Fruit fly (Drosophila melanogaster) whole organism, prepupa: ENCODE results near the gene CG5846.

Source experiments
- CG15336 ChIP-seq: fragments of 200-800 bp; sonication (Bioruptor generic); IDR thresholded peaks from 2 replicates; pipeline ENCODE4 v1.3.6; 2022; ENCODE audit warnings: missing biosample characterization, missing genetic modification characterization
- CG16779 ChIP-seq: fragments of 200-800 bp; sonication (Bioruptor generic); optimal IDR thresholded peaks from 3 replicates; lab custom pipeline; 2017; ENCODE audit warnings: missing biosample characterization, mild to moderate bottlenecking, missing genetic modification characterization
- CG3032 ChIP-seq: fragments of 200-800 bp; optimal IDR thresholded peaks from 2 replicates; lab custom pipeline; 2019; ENCODE audit warnings: missing biosample characterization, mild to moderate bottlenecking, missing genetic modification characterization, moderate library complexity
- CG3919 ChIP-seq: fragments of 200-800 bp; sonication (Bioruptor generic); optimal IDR thresholded peaks from 3 replicates; lab custom pipeline; 2016; ENCODE audit warnings: missing biosample characterization, missing genetic modification characterization
- CG7368 ChIP-seq: fragments of 200-800 bp; sonication (Bioruptor generic); optimal IDR thresholded peaks from 3 replicates; lab custom pipeline; 2016; ENCODE audit warnings: missing biosample characterization, missing genetic modification characterization
- CG8119 ChIP-seq: fragments of 200-800 bp; sonication (Bioruptor generic); IDR thresholded peaks from 3 replicates; pipeline ENCODE4 v1.3.6; 2022; ENCODE audit warnings: missing biosample characterization, missing genetic modification characterization
- Gug ChIP-seq: fragments of 200-800 bp; sonication (Bioruptor generic); IDR thresholded peaks from 2 replicates; pipeline ENCODE4 v1.3.6; 2022; ENCODE audit warnings: missing biosample characterization, missing genetic modification characterization
- Hr39 ChIP-seq: fragments of 200-800 bp; sonication (Bioruptor generic); optimal IDR thresholded peaks from 2 replicates; lab custom pipeline; 2016; ENCODE audit warnings: missing biosample characterization, missing genetic modification characterization
- Met ChIP-seq: fragments of 200-800 bp; sonication (Bioruptor generic); optimal IDR thresholded peaks from 3 replicates; lab custom pipeline; 2016; ENCODE audit warnings: missing biosample characterization, missing genetic modification characterization
- dsx ChIP-seq: fragments of 200-800 bp; optimal IDR thresholded peaks from 3 replicates; lab custom pipeline; 2019; ENCODE audit warnings: missing biosample characterization, mild to moderate bottlenecking, missing genetic modification characterization, moderate library complexity; ENCODE audit not compliant: poor library complexity, severe bottlenecking
- eg ChIP-seq: fragments of 200-800 bp; sonication (Bioruptor generic); IDR thresholded peaks from 3 replicates; pipeline ENCODE4 v1.3.6; 2022; ENCODE audit warnings: missing biosample characterization, missing genetic modification characterization
- fd85E ChIP-seq: fragments of 200-800 bp; sonication (Bioruptor generic); optimal IDR thresholded peaks from 3 replicates; lab custom pipeline; 2016; ENCODE audit warnings: missing biosample characterization, missing genetic modification characterization
- topi ChIP-seq: fragments of 200-800 bp; sonication (Bioruptor generic); optimal IDR thresholded peaks from 3 replicates; lab custom pipeline; 2016; ENCODE audit warnings: missing biosample characterization, missing genetic modification characterization

- TF ChIP-seq CG15336 (GFP tag; lab: Robert Waterston, UW) (no peak), CG3919 (GFP tag; lab: Kevin White, UChicago) (no peak), Gug (GFP tag; lab: Robert Waterston, UW) (no peak), Met (no peak), fd85E (GFP tag; lab: Kevin White, UChicago) (no peak), CG3032 (no peak), Hr39 (no peak), eg (GFP tag; lab: Robert Waterston, UW) (no peak; the same call in 2 of the 3 replicates), CG16779 (tag; lab: Kevin White, UChicago) (peak; percentile 14), dsx (peak; percentile 3), CG7368 (GFP tag; lab: Kevin White, UChicago) (no peak), CG8119 (no peak), topi (no peak)
Observed at dm6 chr2L:9945086-9945485, 12.0 kb downstream of the CG5846 start.
